Worm (Caenorhabditis elegans): ENCODE measurements around the gene knl-3.

DNA sequence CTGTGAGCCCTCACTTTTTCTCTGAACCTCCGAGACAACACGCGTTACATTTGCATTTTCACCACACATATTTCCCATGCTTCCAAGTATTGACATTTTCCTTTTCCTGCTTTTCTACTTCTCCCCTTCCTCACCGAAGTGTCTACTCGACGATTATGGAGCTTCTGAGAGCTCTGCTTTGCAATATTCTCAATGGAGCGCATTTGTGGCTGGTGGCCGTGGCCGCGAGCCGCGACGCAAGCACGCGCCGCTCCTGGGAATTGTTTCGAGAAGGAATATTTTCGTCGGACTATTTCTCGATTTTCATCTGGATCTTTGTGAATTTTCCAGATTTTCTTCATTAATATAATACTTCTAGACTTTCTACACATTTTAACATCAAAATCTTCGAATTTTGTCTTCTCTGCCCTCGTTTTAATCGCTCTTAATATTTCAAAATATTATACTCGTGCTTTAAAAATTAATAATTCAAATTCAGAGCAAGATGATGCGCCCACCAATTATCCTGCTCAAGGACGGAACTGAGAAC is 2.8 kb downstream of the knl-3 start, which contains the start of the genes T10B5.4 and cct-7:
- TF ChIP-seq mab-5 (tag; optimal IDR thresholded peaks at IDR 0.05) (no peak), nhr-237 (tag; optimal IDR thresholded peaks at IDR 0.05) (peak; percentile 81), unc-62 (GFP tag; optimal IDR thresholded peaks at IDR 0.05) (peak; percentile 65), sptf-1 (tag; optimal IDR thresholded peaks at IDR 0.05) (peak; percentile 73), snpc-4 (tag; optimal IDR thresholded peaks at IDR 0.05) (no peak), hlh-1 (tag; optimal IDR thresholded peaks at IDR 0.05) (no peak), ceh-39 (tag; optimal IDR thresholded peaks at IDR 0.05) (peak; percentile 50), flh-1 (GFP tag; optimal IDR thresholded peaks at IDR 0.05) (no peak), nhr-2 (tag; optimal IDR thresholded peaks at IDR 0.05) (no peak), ces-1 (GFP tag; optimal IDR thresholded peaks at IDR 0.05) (peak; percentile 90), lsy-2 (tag; optimal IDR thresholded peaks at IDR 0.05) (peak; percentile 75), elt-1 (tag; optimal IDR thresholded peaks at IDR 0.05; ENCODE audit: borderline replicate concordance, insufficient read depth) (no peak)

Measured in whole organism, mixed stage, embryonic.